Worm (Caenorhabditis elegans) whole organism, L2 larva: Measurements from ENCODE around the gene F47G3.1.

ENCODE experiments used
- C34F6.9 ChIP-seq: fragments of 150-350 bp; optimal IDR thresholded peaks from 2 replicates; lab custom pipeline; 2014; ENCODE audit warnings: missing biosample characterization, missing genetic modification characterization
- F13H6.1 ChIP-seq: sonication (generic microtip); optimal IDR thresholded peaks from 2 replicates; lab custom pipeline; 2016; ENCODE audit warnings: missing genetic modification characterization, missing compliant biosample characterization
- R02D3.7 ChIP-seq: fragments of 150-350 bp; optimal IDR thresholded peaks from 2 replicates; lab custom pipeline; 2014; ENCODE audit warnings: missing biosample characterization, missing genetic modification characterization
- ZK546.5 ChIP-seq: sonication (generic microtip); optimal IDR thresholded peaks from 2 replicates; lab custom pipeline; 2017; ENCODE audit warnings: missing biosample characterization, missing genetic modification characterization
- aly-2 ChIP-seq: fragments of 150-350 bp; optimal IDR thresholded peaks from 2 replicates; lab custom pipeline; 2014; ENCODE audit warnings: missing biosample characterization, missing genetic modification characterization
- blmp-1 ChIP-seq: sonication (generic microtip); optimal IDR thresholded peaks from 2 replicates; lab custom pipeline; 2017; ENCODE audit warnings: missing genetic modification characterization, mild to moderate bottlenecking, missing compliant biosample characterization, antibody characterized with exemption, moderate library complexity; ENCODE audit not compliant: insufficient read depth
- ceh-16 ChIP-seq: fragments of 150-350 bp; optimal IDR thresholded peaks from 2 replicates; lab custom pipeline; 2014; ENCODE audit warnings: missing biosample characterization, missing genetic modification characterization
- ceh-82 ChIP-seq: fragments of 150-350 bp; optimal IDR thresholded peaks from 2 replicates; lab custom pipeline; 2014; ENCODE audit warnings: missing biosample characterization, missing genetic modification characterization
- crh-2 ChIP-seq: sonication (generic microtip); optimal IDR thresholded peaks from 2 replicates; lab custom pipeline; 2017; ENCODE audit warnings: missing biosample characterization, missing genetic modification characterization
- dmd-4 ChIP-seq: sonication (generic microtip); optimal IDR thresholded peaks from 2 replicates; lab custom pipeline; 2017; ENCODE audit warnings: missing biosample characterization, missing genetic modification characterization
- egl-27 ChIP-seq: sonication (generic microtip); optimal IDR thresholded peaks from 3 replicates; lab custom pipeline; 2017; ENCODE audit warnings: missing biosample characterization, missing genetic modification reagents, missing genetic modification characterization
- elt-1 ChIP-seq: fragments of 150-350 bp; optimal IDR thresholded peaks from 2 replicates; lab custom pipeline; 2014; ENCODE audit warnings: missing biosample characterization, missing genetic modification characterization
- elt-3 ChIP-seq: sonication (generic microtip); optimal IDR thresholded peaks from 2 replicates; lab custom pipeline; 2017; ENCODE audit warnings: missing biosample characterization, missing genetic modification characterization
- fos-1 ChIP-seq: fragments of 150-350 bp; optimal IDR thresholded peaks from 2 replicates; lab custom pipeline; 2014; ENCODE audit warnings: missing biosample characterization, missing genetic modification characterization
- gmeb-1 ChIP-seq: fragments of 150-350 bp; optimal IDR thresholded peaks from 2 replicates; lab custom pipeline; 2014; ENCODE audit warnings: missing biosample characterization, missing genetic modification characterization
- lin-13 ChIP-seq: fragments of 150-350 bp; optimal IDR thresholded peaks from 2 replicates; lab custom pipeline; 2014; ENCODE audit warnings: missing biosample characterization, missing genetic modification reagents, missing genetic modification characterization
- lin-39 ChIP-seq: fragments of 150-350 bp; optimal IDR thresholded peaks from 2 replicates; lab custom pipeline; 2014; ENCODE audit warnings: missing biosample characterization, missing genetic modification reagents, missing genetic modification characterization
- mab-5 ChIP-seq: fragments of 150-350 bp; optimal IDR thresholded peaks from 2 replicates; lab custom pipeline; 2014; ENCODE audit warnings: missing biosample characterization, missing genetic modification characterization
- mbf-1 ChIP-seq: sonication (generic microtip); optimal IDR thresholded peaks from 2 replicates; lab custom pipeline; 2017; ENCODE audit warnings: missing biosample characterization, missing genetic modification characterization
- mdl-1 ChIP-seq, 2 experiments: fragments of 150-350 bp in 1 of 2; sonication (generic microtip) in 1 of 2; optimal IDR thresholded peaks; 2 replicates each; lab custom pipeline; 2017; ENCODE audit warnings: missing biosample characterization in 2 of 2, missing genetic modification characterization in 2 of 2
- nhr-12 ChIP-seq: fragments of 150-350 bp; optimal IDR thresholded peaks from 2 replicates; lab custom pipeline; 2014; ENCODE audit warnings: missing biosample characterization, missing genetic modification characterization
- nhr-129 ChIP-seq: fragments of 150-350 bp; optimal IDR thresholded peaks from 2 replicates; lab custom pipeline; 2014; ENCODE audit warnings: missing biosample characterization, missing genetic modification characterization
- nhr-21 ChIP-seq: fragments of 150-350 bp; optimal IDR thresholded peaks from 2 replicates; lab custom pipeline; 2014; ENCODE audit warnings: missing biosample characterization, missing genetic modification characterization
- nhr-237 ChIP-seq: fragments of 150-350 bp; optimal IDR thresholded peaks from 2 replicates; lab custom pipeline; 2014; ENCODE audit warnings: missing biosample characterization, missing genetic modification characterization
- nhr-25 ChIP-seq: fragments of 150-350 bp; sonication (generic microtip); optimal IDR thresholded peaks from 3 replicates; lab custom pipeline; 2014; ENCODE audit warnings: missing biosample characterization, missing genetic modification characterization
- nhr-77 ChIP-seq: fragments of 150-350 bp; optimal IDR thresholded peaks from 2 replicates; lab custom pipeline; 2014; ENCODE audit warnings: missing biosample characterization, missing genetic modification characterization
- peb-1 ChIP-seq: fragments of 150-350 bp; optimal IDR thresholded peaks from 2 replicates; lab custom pipeline; 2014; ENCODE audit warnings: missing biosample characterization, missing genetic modification characterization
- skn-1 ChIP-seq: sonication (generic microtip); optimal IDR thresholded peaks from 2 replicates; lab custom pipeline; 2017; ENCODE audit warnings: missing biosample characterization, missing genetic modification characterization
- sma-9 ChIP-seq, 2 experiments: fragments of 150-350 bp in 1 of 2; sonication (generic microtip) in 1 of 2; optimal IDR thresholded peaks; 2 replicates each; lab custom pipeline; 2014 to 2016; ENCODE audit warnings: missing genetic modification characterization in 2 of 2, mild to moderate bottlenecking in 1 of 2, missing biosample characterization in 1 of 2, missing compliant biosample characterization in 1 of 2, missing genetic modification reagents in 1 of 2, moderate library complexity in 1 of 2
- snpc-4 ChIP-seq: fragments of 150-350 bp; optimal IDR thresholded peaks from 2 replicates; lab custom pipeline; 2014; ENCODE audit warnings: missing biosample characterization, missing genetic modification characterization
- unc-55 ChIP-seq: fragments of 150-350 bp; sonication (generic microtip); optimal IDR thresholded peaks from 3 replicates; lab custom pipeline; 2014; ENCODE audit warnings: missing biosample characterization, missing genetic modification reagents, missing genetic modification characterization
- zag-1 ChIP-seq: fragments of 150-350 bp; optimal IDR thresholded peaks from 2 replicates; lab custom pipeline; 2014; ENCODE audit warnings: missing biosample characterization, missing genetic modification characterization
- ztf-1 ChIP-seq: fragments of 200-800 bp; sonication (Bioruptor generic); conservative IDR thresholded peaks from 2 replicates; pipeline ENCODE4 v1.3.6; 2022; ENCODE audit warnings: missing genetic modification characterization, missing compliant biosample characterization
- ztf-11 ChIP-seq: sonication (generic microtip); optimal IDR thresholded peaks from 2 replicates; lab custom pipeline; 2017; ENCODE audit warnings: missing biosample characterization, missing genetic modification characterization
- ztf-4 ChIP-seq: fragments of 150-350 bp; optimal IDR thresholded peaks from 2 replicates; lab custom pipeline; 2014; ENCODE audit warnings: missing biosample characterization, missing genetic modification characterization

F47G3.1 gene

ce11 chrX:2369073-2369472 lies 16.5 kb upstream of the F47G3.1 start:
- peak; percentile 28 for TF ChIP-seq fos-1 (tag; lab: Kevin White, UChicago)
- TF ChIP-seq mdl-1 (tag; optimal IDR thresholded peaks at IDR 0.05; lab: Kevin White, UChicago): no peak

DNA sequence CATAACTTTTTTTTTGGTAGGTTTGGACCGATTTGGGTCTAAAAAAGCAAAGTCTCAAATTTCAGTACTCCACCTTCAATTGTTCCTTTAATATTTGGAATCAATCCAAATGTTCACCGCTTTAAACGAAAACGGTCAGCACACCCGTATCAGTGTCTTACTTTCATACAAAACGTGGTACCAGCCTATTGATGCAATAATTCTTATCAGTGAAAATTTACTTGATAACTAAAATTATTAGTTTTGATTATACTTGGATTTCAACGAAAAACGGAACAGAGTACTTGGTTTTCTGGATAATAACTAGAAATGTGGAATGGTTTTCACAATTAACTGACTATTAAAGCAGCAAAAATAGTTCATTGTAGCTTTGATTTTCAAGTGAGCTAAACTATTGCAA lies 14.9 kb upstream of the F47G3.1 start:
- peak; percentile 61 for TF ChIP-seq crh-2 (tag; lab: Kevin White, UChicago)
- no peak for TF ChIP-seq zag-1 (tag; lab: Kevin White, UChicago)
- no peak for TF ChIP-seq lin-13 (GFP tag; lab: Kevin White, UChicago)
- peak; percentile 77 for TF ChIP-seq fos-1 (tag; lab: Kevin White, UChicago)
- no peak for TF ChIP-seq C34F6.9
- TF ChIP-seq mab-5 (tag; lab: Kevin White, UChicago): no peak

- peak; percentile 17 for TF ChIP-seq nhr-129
- TF ChIP-seq crh-2 (tag; lab: Kevin White, UChicago): peak; percentile 7
- no peak for TF ChIP-seq snpc-4 (tag; lab: Kevin White, UChicago)
- no peak for TF ChIP-seq ceh-82
- TF ChIP-seq fos-1 (tag; lab: Kevin White, UChicago): peak; percentile 45
- no peak for TF ChIP-seq ZK546.5
- no peak for TF ChIP-seq unc-55
- TF ChIP-seq gmeb-1 (tag; lab: Kevin White, UChicago): peak; percentile 10
- TF ChIP-seq elt-3: no peak
- TF ChIP-seq ztf-1 (GFP tag; lab: Robert Waterston, UW): no peak
- TF ChIP-seq, all 48 proteins: peak for 4
Measured at ce11 chrX:2372134-2372533, 13.4 kb upstream of the F47G3.1 start.

- TF ChIP-seq ztf-1 (GFP tag; lab: Robert Waterston, UW): no peak
- no peak for TF ChIP-seq nhr-237
- no peak for TF ChIP-seq mab-5 (tag; lab: Kevin White, UChicago)
- no peak for TF ChIP-seq skn-1 (tag; lab: Kevin White, UChicago)
- TF ChIP-seq blmp-1 (tag; lab: Kevin White, UChicago): peak; percentile 48
Measured at ce11 chrX:2375300-2376035, 10.1 kb upstream of the F47G3.1 start, which contains the start of gene F47G3.3. F47G3.3 (plus strand) TSS chrX:2375985.

DNA sequence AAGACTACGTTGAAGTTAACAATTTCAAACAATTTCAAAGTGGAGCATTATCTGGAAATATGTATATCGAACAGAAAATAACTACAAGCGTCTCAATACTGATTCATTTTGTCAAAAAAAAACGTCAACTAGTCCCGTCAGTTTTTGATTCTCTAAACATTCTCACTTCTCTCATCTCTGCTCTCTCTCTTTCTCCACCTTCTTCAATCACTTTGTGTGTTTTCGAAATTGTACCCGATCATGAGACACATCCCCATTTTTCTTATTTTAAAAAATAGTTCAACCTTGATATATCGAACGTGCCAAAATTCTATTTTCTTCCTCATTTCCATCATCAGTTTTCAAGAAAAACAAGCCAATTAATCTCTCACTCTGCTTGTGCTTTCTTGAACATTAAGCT lies 4.7 kb upstream of the F47G3.1 start:
- TF ChIP-seq nhr-25 (peak; percentile 9), ceh-82 (no peak), nhr-129 (peak; percentile 43), peb-1 (no peak)

- TF ChIP-seq mbf-1 (tag; lab: Kevin White, UChicago) (no peak), ZK546.5 (no peak), elt-3 (no peak), elt-1 (tag; lab: Kevin White, UChicago) (no peak), nhr-12 (tag; lab: Kevin White, UChicago) (no peak), ztf-1 (GFP tag; lab: Robert Waterston, UW) (no peak), fos-1 (tag; lab: Kevin White, UChicago) (no peak), nhr-25 (no peak), lin-13 (GFP tag; lab: Kevin White, UChicago) (no peak), nhr-237 (no peak), sma-9 (GFP tag; optimal IDR thresholded peaks at IDR 0.05; lab: Kevin White, UChicago) (no peak), sma-9 (tag; optimal IDR thresholded peaks at IDR 0.05; lab: Kevin White, UChicago) (no peak), egl-27 (tag; lab: Kevin White, UChicago) (no peak), ceh-16 (tag; lab: Kevin White, UChicago) (no peak), ceh-82 (no peak), ztf-4 (tag; lab: Kevin White, UChicago) (no peak), dmd-4 (tag; lab: Kevin White, UChicago) (no peak), mab-5 (tag; lab: Kevin White, UChicago) (no peak), mdl-1 (tag; optimal IDR thresholded peaks at IDR 0.05; lab: Kevin White, UChicago) (no peak)
Measured at ce11 chrX:2381282-2381681, 4.3 kb upstream of the F47G3.1 start, which contains the start of gene F47G3.4. F47G3.4 (plus strand) TSS chrX:2381582.

- TF ChIP-seq mab-5 (tag; lab: Kevin White, UChicago) (no peak), zag-1 (tag; lab: Kevin White, UChicago) (no peak), dmd-4 (tag; lab: Kevin White, UChicago) (no peak), R02D3.7 (no peak), blmp-1 (tag; lab: Kevin White, UChicago) (no peak), lin-39 (tag; lab: Kevin White, UChicago) (no peak), nhr-21 (tag; lab: Kevin White, UChicago) (peak; percentile 50), sma-9 (GFP tag; optimal IDR thresholded peaks at IDR 0.05; lab: Kevin White, UChicago) (peak; percentile 44), sma-9 (tag; optimal IDR thresholded peaks at IDR 0.05; lab: Kevin White, UChicago) (no peak), gmeb-1 (tag; lab: Kevin White, UChicago) (peak; percentile 56), ztf-11 (no peak), nhr-129 (peak; percentile 30), nhr-77 (tag; lab: Kevin White, UChicago) (no peak), aly-2 (tag; lab: Kevin White, UChicago) (no peak), ceh-16 (tag; lab: Kevin White, UChicago) (peak; percentile 29), fos-1 (tag; lab: Kevin White, UChicago) (no peak), egl-27 (tag; lab: Kevin White, UChicago) (no peak), unc-55 (peak; percentile 71), mbf-1 (tag; lab: Kevin White, UChicago) (no peak), snpc-4 (tag; lab: Kevin White, UChicago) (no peak), elt-3 (no peak), crh-2 (tag; lab: Kevin White, UChicago) (peak; percentile 60), F13H6.1 (tag; lab: Kevin White, UChicago) (peak; percentile 59), lin-13 (GFP tag; lab: Kevin White, UChicago) (peak; percentile 24), skn-1 (tag; lab: Kevin White, UChicago) (no peak), C34F6.9 (peak; percentile 57)
Measured at ce11 chrX:2382227-2382626, 3.3 kb upstream of the F47G3.1 start.
